Fruit fly (Drosophila melanogaster) whole organism, embryonic: ENCODE measurements around the gene betaTub65B.

Experiments used
- CG10274 ChIP-seq: fragments of 200-800 bp; sonication (Bioruptor generic); optimal IDR thresholded peaks from 3 replicates; lab custom pipeline; 2017; ENCODE audit warnings: missing biosample characterization, mild to moderate bottlenecking, missing genetic modification characterization
- CG10979 ChIP-seq: fragments of 200-800 bp; sonication (Bioruptor generic); optimal IDR thresholded peaks from 2 replicates; lab custom pipeline; 2018; ENCODE audit warnings: missing biosample characterization, mild to moderate bottlenecking, missing genetic modification characterization, moderate library complexity
- CG1233 ChIP-seq: fragments of 200-800 bp; sonication (Bioruptor generic); optimal IDR thresholded peaks from 4 replicates; lab custom pipeline; 2018; ENCODE audit warnings: missing biosample characterization, mild to moderate bottlenecking, missing genetic modification characterization
- CG12391 ChIP-seq: fragments of 200-800 bp; sonication (Bioruptor generic); optimal IDR thresholded peaks from 3 replicates; lab custom pipeline; 2018; ENCODE audit warnings: missing biosample characterization, mild to moderate bottlenecking, missing genetic modification characterization, moderate library complexity
- CG14710 ChIP-seq: fragments of 200-800 bp; sonication (Bioruptor generic); optimal IDR thresholded peaks from 3 replicates; lab custom pipeline; 2019; ENCODE audit warnings: missing biosample characterization, mild to moderate bottlenecking, missing genetic modification characterization, moderate library complexity
- CG1603 ChIP-seq: fragments of 200-800 bp; sonication (Bioruptor generic); optimal IDR thresholded peaks from 2 replicates; lab custom pipeline; 2019; ENCODE audit warnings: missing biosample characterization, mild to moderate bottlenecking, missing genetic modification characterization, moderate library complexity
- CG16813 ChIP-seq: fragments of 200-800 bp; sonication (Bioruptor generic); IDR thresholded peaks from 3 replicates; pipeline ENCODE4 v1.3.6; 2022; ENCODE audit warnings: missing biosample characterization, missing genetic modification characterization; ENCODE audit not compliant: partially characterized antibody
- CG17802 ChIP-seq: fragments of 200-800 bp; sonication (Bioruptor generic); optimal IDR thresholded peaks from 2 replicates; lab custom pipeline; 2018; ENCODE audit warnings: missing biosample characterization, mild to moderate bottlenecking, missing genetic modification characterization, moderate library complexity
- CG2116 ChIP-seq: fragments of 200-800 bp; sonication (Bioruptor generic); optimal IDR thresholded peaks from 3 replicates; lab custom pipeline; 2018; ENCODE audit warnings: missing biosample characterization, mild to moderate bottlenecking, missing genetic modification characterization
- CG2712 ChIP-seq: fragments of 200-800 bp; optimal IDR thresholded peaks from 3 replicates; lab custom pipeline; 2019; ENCODE audit warnings: missing biosample characterization, mild to moderate bottlenecking, missing genetic modification characterization, moderate library complexity
- CG2889 ChIP-seq: fragments of 200-800 bp; sonication (Bioruptor generic); IDR thresholded peaks from 3 replicates; pipeline ENCODE4 v1.3.6; 2022; ENCODE audit warnings: missing biosample characterization, missing genetic modification characterization
- CG3163 ChIP-seq: fragments of 200-800 bp; sonication (Bioruptor generic); optimal IDR thresholded peaks from 3 replicates; lab custom pipeline; 2016; ENCODE audit warnings: missing biosample characterization, missing genetic modification characterization
- CG32532 ChIP-seq: fragments of 200-800 bp; sonication (Bioruptor generic); IDR thresholded peaks from 2 replicates; pipeline ENCODE4 v1.3.6; 2022; ENCODE audit warnings: missing biosample characterization, missing genetic modification characterization
- CG3847 ChIP-seq: fragments of 200-800 bp; sonication (Bioruptor generic); IDR thresholded peaks from 2 replicates; pipeline ENCODE4 v1.3.6; 2022; ENCODE audit warnings: missing biosample characterization, missing genetic modification characterization
- CG42726 ChIP-seq: fragments of 200-800 bp; sonication (Bioruptor generic); IDR thresholded peaks from 2 replicates; pipeline ENCODE4 v1.3.6; 2022; ENCODE audit warnings: missing biosample characterization, missing genetic modification characterization; ENCODE audit not compliant: partially characterized antibody
- CG8281 ChIP-seq: fragments of 200-800 bp; sonication (Bioruptor generic); optimal IDR thresholded peaks from 2 replicates; lab custom pipeline; 2018; ENCODE audit warnings: missing biosample characterization, mild to moderate bottlenecking, missing genetic modification characterization, moderate library complexity
- CG8765 ChIP-seq: fragments of 200-800 bp; sonication (Bioruptor generic); IDR thresholded peaks from 2 replicates; pipeline ENCODE4 v1.3.6; 2022; ENCODE audit warnings: missing biosample characterization, missing genetic modification characterization
- CG9727 ChIP-seq: fragments of 200-800 bp; sonication (Bioruptor generic); optimal IDR thresholded peaks from 3 replicates; lab custom pipeline; 2017; ENCODE audit warnings: missing biosample characterization, mild to moderate bottlenecking, missing genetic modification characterization
- CG9876 ChIP-seq: fragments of 200-800 bp; sonication (Bioruptor generic); optimal IDR thresholded peaks from 2 replicates; lab custom pipeline; 2016; ENCODE audit warnings: missing biosample characterization, missing genetic modification characterization
- Deaf1 ChIP-seq: fragments of 200-800 bp; optimal IDR thresholded peaks from 3 replicates; lab custom pipeline; 2019; ENCODE audit warnings: missing biosample characterization, mild to moderate bottlenecking, missing genetic modification characterization, moderate library complexity
- Dek ChIP-seq: fragments of 200-800 bp; sonication (Bioruptor generic); optimal IDR thresholded peaks from 3 replicates; lab custom pipeline; 2019; ENCODE audit warnings: missing biosample characterization, mild to moderate bottlenecking, missing genetic modification characterization, moderate library complexity
- E2f2 ChIP-seq: fragments of 200-800 bp; sonication (Bioruptor generic); IDR thresholded peaks from 2 replicates; pipeline ENCODE4 v1.3.6; 2022; ENCODE audit warnings: missing biosample characterization, missing genetic modification characterization
- H15 ChIP-seq: fragments of 200-800 bp; sonication (Bioruptor generic); IDR thresholded peaks from 3 replicates; pipeline ENCODE4 v1.3.6; 2022; ENCODE audit warnings: missing biosample characterization, missing genetic modification characterization
- HHEX ChIP-seq: fragments of 200-800 bp; sonication (Bioruptor generic); optimal IDR thresholded peaks from 3 replicates; lab custom pipeline; 2017; ENCODE audit warnings: missing biosample characterization, mild to moderate bottlenecking, missing genetic modification characterization, missing genetic modification reagents
- HmgZ ChIP-seq: fragments of 200-800 bp; sonication (Bioruptor generic); optimal IDR thresholded peaks from 2 replicates; lab custom pipeline; 2018; ENCODE audit warnings: missing biosample characterization, mild to moderate bottlenecking, missing genetic modification characterization
- Hr3 ChIP-seq: fragments of 200-800 bp; sonication (Bioruptor generic); optimal IDR thresholded peaks from 3 replicates; lab custom pipeline; 2016; ENCODE audit warnings: missing biosample characterization, missing genetic modification characterization
- Mad ChIP-seq: fragments of 200-800 bp; sonication (Bioruptor generic); optimal IDR thresholded peaks from 2 replicates; lab custom pipeline; 2016; ENCODE audit warnings: missing biosample characterization, missing genetic modification characterization
- Nf-YC ChIP-seq: fragments of 200-800 bp; optimal IDR thresholded peaks from 3 replicates; lab custom pipeline; 2019; ENCODE audit warnings: missing biosample characterization, mild to moderate bottlenecking, missing genetic modification characterization, moderate library complexity
- Oli ChIP-seq: fragments of 200-800 bp; sonication (Bioruptor generic); optimal IDR thresholded peaks from 2 replicates; lab custom pipeline; 2018; ENCODE audit warnings: missing biosample characterization, mild to moderate bottlenecking, missing genetic modification characterization, moderate library complexity
- Sry-δ ChIP-seq: fragments of 200-800 bp; sonication (Bioruptor generic); optimal IDR thresholded peaks from 2 replicates; lab custom pipeline; 2016; ENCODE audit warnings: missing biosample characterization, missing genetic modification characterization
- Tbp ChIP-seq: fragments of >200 bp; optimal IDR thresholded peaks from 2 replicates; lab custom pipeline; 2018; ENCODE audit warnings: missing biosample characterization, missing genetic modification characterization
- ara ChIP-seq: fragments of 200-800 bp; sonication (Bioruptor generic); IDR thresholded peaks from 2 replicates; pipeline ENCODE4 v1.3.6; 2022; ENCODE audit warnings: missing biosample characterization, missing genetic modification characterization
- chinmo ChIP-seq: fragments of 200-800 bp; sonication (Bioruptor generic); IDR thresholded peaks from 4 replicates; pipeline ENCODE4 v1.3.6; 2022; ENCODE audit warnings: missing biosample characterization, missing genetic modification characterization; ENCODE audit not compliant: partially characterized antibody
- chm ChIP-seq: fragments of 200-800 bp; sonication (Bioruptor generic); IDR thresholded peaks from 2 replicates; pipeline ENCODE4 v1.3.6; 2022; ENCODE audit warnings: missing biosample characterization, missing genetic modification characterization
- croc ChIP-seq: fragments of 200-800 bp; sonication (Bioruptor generic); conservative IDR thresholded peaks from 3 replicates; pipeline ENCODE4 v1.3.6; 2022; ENCODE audit warnings: missing biosample characterization, missing genetic modification characterization
- disco-r ChIP-seq: fragments of 200-800 bp; sonication (Bioruptor generic); optimal IDR thresholded peaks from 2 replicates; lab custom pipeline; 2016; ENCODE audit warnings: missing biosample characterization, missing genetic modification characterization
- dpn ChIP-seq, 2 experiments: fragments of 200-800 bp; sonication (Bioruptor generic); optimal IDR thresholded peaks; 3 replicates each; lab custom pipeline; 2016; ENCODE audit warnings: missing biosample characterization in 2 of 2, missing genetic modification characterization in 2 of 2
- gem ChIP-seq: fragments of 200-800 bp; sonication (Bioruptor generic); optimal IDR thresholded peaks from 2 replicates; lab custom pipeline; 2019; ENCODE audit warnings: missing biosample characterization, mild to moderate bottlenecking, missing genetic modification characterization, moderate library complexity
- gfzf ChIP-seq: fragments of 200-800 bp; sonication (Bioruptor generic); optimal IDR thresholded peaks from 2 replicates; lab custom pipeline; 2016; ENCODE audit warnings: missing biosample characterization, mild to moderate bottlenecking, missing genetic modification characterization, moderate library complexity
- her ChIP-seq: fragments of 200-800 bp; sonication (Bioruptor generic); optimal IDR thresholded peaks from 2 replicates; lab custom pipeline; 2016; ENCODE audit warnings: missing biosample characterization, missing genetic modification characterization
- jigr1 ChIP-seq: fragments of 200-800 bp; sonication (Bioruptor generic); IDR thresholded peaks from 3 replicates; pipeline ENCODE4 v1.3.6; 2022; ENCODE audit warnings: missing biosample characterization, missing genetic modification characterization
- knrl ChIP-seq: fragments of 200-800 bp; sonication (Bioruptor generic); IDR thresholded peaks from 3 replicates; pipeline ENCODE4 v1.3.6; 2022; ENCODE audit warnings: missing biosample characterization, missing genetic modification characterization; ENCODE audit not compliant: partially characterized antibody
- lola ChIP-seq, 3 experiments: fragments of >200 bp in 2 of 3; fragments of 200-800 bp in 1 of 3; sonication (Bioruptor generic) in 1 of 3; optimal IDR thresholded peaks; 2 replicates each; lab custom pipeline; 2017 to 2019; ENCODE audit warnings: missing biosample characterization in 3 of 3, missing genetic modification characterization in 3 of 3, mild to moderate bottlenecking in 1 of 3, moderate library complexity in 1 of 3
- mirr ChIP-seq: fragments of 200-800 bp; sonication (Bioruptor generic); optimal IDR thresholded peaks from 3 replicates; lab custom pipeline; 2018; ENCODE audit warnings: missing biosample characterization, mild to moderate bottlenecking, missing genetic modification characterization
- otp ChIP-seq: fragments of 200-800 bp; sonication (Bioruptor generic); IDR thresholded peaks from 3 replicates; pipeline ENCODE4, ENCODE4 v1.3.6; 2022; ENCODE audit warnings: missing biosample characterization, missing genetic modification characterization
- row ChIP-seq: fragments of 200-800 bp; sonication (Bioruptor generic); IDR thresholded peaks from 3 replicates; pipeline ENCODE4 v1.3.6; 2022; ENCODE audit warnings: missing biosample characterization, missing genetic modification characterization
- sens ChIP-seq: fragments of 200-800 bp; sonication (Bioruptor generic); peaks from one replicate; lab custom pipeline; 2016; ENCODE audit warnings: missing biosample characterization, missing genetic modification characterization
- slbo ChIP-seq: fragments of 200-800 bp; sonication (Bioruptor generic); IDR thresholded peaks from 2 replicates; pipeline ENCODE4 v1.3.6; 2022; ENCODE audit warnings: missing biosample characterization, missing genetic modification characterization
- sug ChIP-seq: fragments of 200-800 bp; optimal IDR thresholded peaks from 2 replicates; lab custom pipeline; 2019; ENCODE audit warnings: missing biosample characterization, mild to moderate bottlenecking, missing genetic modification characterization, moderate library complexity
- trem ChIP-seq: fragments of 200-800 bp; optimal IDR thresholded peaks from 3 replicates; lab custom pipeline; 2019; ENCODE audit warnings: missing biosample characterization, mild to moderate bottlenecking, missing genetic modification characterization, moderate library complexity
- twi ChIP-seq: fragments of 200-800 bp; optimal IDR thresholded peaks from 2 replicates; lab custom pipeline; 2019; ENCODE audit warnings: missing biosample characterization, mild to moderate bottlenecking, missing genetic modification characterization, moderate library complexity

The betaTub65B gene

DNA sequence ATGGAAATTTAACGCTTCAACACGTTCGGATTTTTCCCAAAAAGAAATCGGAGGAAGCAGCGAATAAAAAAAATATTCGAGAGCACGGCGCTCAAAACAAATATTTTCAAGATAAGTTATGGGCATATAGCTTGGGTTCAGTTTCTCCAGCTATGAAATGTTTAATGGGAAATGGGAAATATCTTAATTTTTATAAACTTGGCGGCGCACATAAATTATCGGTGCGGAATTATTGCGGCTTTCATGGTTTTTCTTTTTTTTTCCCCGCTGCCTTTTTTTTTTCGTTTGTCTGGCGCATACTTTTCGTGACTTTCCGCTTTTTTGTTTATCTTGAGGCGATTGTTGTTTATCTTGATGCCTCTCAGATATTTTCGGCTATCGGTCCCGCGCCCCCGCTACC is 32.5 kb upstream of the betaTub65B start (continued):
- TF ChIP-seq CG32532 (no peak), CG12391 (tag; lab: Kevin White, UChicago) (no peak), chm (GFP tag; lab: Robert Waterston, UW) (peak; percentile 25; the same call in 1 of the 2 replicates), CG9876 (GFP tag; lab: Kevin White, UChicago) (no peak), Tbp (GFP tag; lab: Kevin White, UChicago) (no peak), HmgZ (no peak), gfzf (GFP tag; lab: Kevin White, UChicago) (no peak), chinmo (GFP tag; lab: Robert Waterston, UW) (0 out of 4 replicates have a peak, but pooled peaks have one; percentile 31), croc (GFP tag; lab: Robert Waterston, UW) (no peak), jigr1 (GFP tag; lab: Robert Waterston, UW) (no peak), ara (GFP tag; lab: Robert Waterston, UW) (no peak), twi (no peak), knrl (GFP tag; lab: Robert Waterston, UW) (no peak), Oli (tag; lab: Kevin White, UChicago) (no peak), sug (tag; lab: Kevin White, UChicago) (no peak), H15 (GFP tag; lab: Robert Waterston, UW) (no peak), CG8765 (GFP tag; lab: Robert Waterston, UW) (no peak), HHEX (GFP tag; lab: Kevin White, UChicago) (no peak), CG17802 (tag; lab: Kevin White, UChicago) (no peak), CG2116 (GFP tag; lab: Kevin White, UChicago) (no peak), CG16813 (GFP tag; lab: Robert Waterston, UW) (no peak), otp (GFP tag; lab: Robert Waterston, UW) (no peak), Nf-YC (tag; lab: Kevin White, UChicago) (no peak), CG3847 (GFP tag; lab: Robert Waterston, UW) (no peak)
- TF ChIP-seq, all 482 proteins: peak for 12

DNA sequence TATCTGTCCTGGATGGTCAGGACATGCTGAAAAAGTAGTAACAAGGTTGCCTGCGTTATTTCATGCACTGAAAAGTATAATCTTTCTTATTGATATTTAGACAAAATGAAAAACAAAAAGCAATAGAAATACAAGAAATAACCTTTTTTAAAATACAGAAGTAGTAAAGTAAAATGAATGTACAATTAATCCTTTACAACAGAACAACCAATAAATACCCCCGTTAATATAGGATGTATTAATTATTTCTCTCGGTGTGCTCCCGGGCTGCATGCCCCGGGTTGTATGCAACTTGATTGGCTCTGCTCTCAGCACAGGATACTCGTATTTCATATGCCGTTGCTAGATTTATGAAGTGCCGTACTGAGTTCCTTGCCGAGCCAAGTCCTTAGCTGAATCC is 31.9 kb upstream of the betaTub65B start:
- TF ChIP-seq E2f2 (GFP tag; lab: Robert Waterston, UW), result no peak
- no peak for TF ChIP-seq Dek
- TF ChIP-seq CG2712 (tag; lab: Kevin White, UChicago), result peak; percentile 10
- TF ChIP-seq CG9727, result peak; percentile 5
- no peak for TF ChIP-seq her (GFP tag; lab: Kevin White, UChicago)
- peak; percentile 30 for TF ChIP-seq gem (tag; lab: Kevin White, UChicago)
- TF ChIP-seq disco-r (GFP tag; lab: Kevin White, UChicago), result no peak
- no peak for TF ChIP-seq mirr (GFP tag; lab: Kevin White, UChicago)
- TF ChIP-seq HHEX (GFP tag; lab: Kevin White, UChicago), result no peak
- no peak for TF ChIP-seq Sry-δ (GFP tag; lab: Kevin White, UChicago)
- TF ChIP-seq CG2889 (GFP tag; lab: Robert Waterston, UW), result no peak
- peak; percentile 30; the same call in 1 of the 3 replicates for TF ChIP-seq row (GFP tag; lab: Robert Waterston, UW)
- no peak for TF ChIP-seq CG42726
- TF ChIP-seq CG1603 (tag; lab: Kevin White, UChicago), result no peak
- no peak for TF ChIP-seq CG3163 (GFP tag; lab: Kevin White, UChicago)
- TF ChIP-seq Mad (GFP tag; lab: Kevin White, UChicago), result no peak
- peak in 1 of 3 experiments; percentile 24 for TF ChIP-seq lola (GFP tag; optimal IDR thresholded peaks at IDR 0.05; lab: Kevin White, UChicago)
- no peak for TF ChIP-seq slbo (GFP tag; lab: Robert Waterston, UW)
- peak; percentile 78 for TF ChIP-seq sens (GFP tag; lab: Kevin White, UChicago)
- TF ChIP-seq CG8281 (tag; lab: Kevin White, UChicago), result no peak
- TF ChIP-seq CG14710 (tag; lab: Kevin White, UChicago), result peak; percentile 27
- peak; percentile 9 for TF ChIP-seq trem (tag; lab: Kevin White, UChicago)
- no peak for TF ChIP-seq CG1233 (GFP tag; lab: Kevin White, UChicago)
- TF ChIP-seq Deaf1 (tag; lab: Kevin White, UChicago), result no peak
- TF ChIP-seq CG10979, result peak; percentile 54
- no peak for TF ChIP-seq Hr3 (GFP tag; lab: Kevin White, UChicago)
- no peak for TF ChIP-seq CG10274
- TF ChIP-seq dpn (GFP tag; optimal IDR thresholded peaks at IDR 0.05; lab: Kevin White, UChicago), result no peak
